Worm (Caenorhabditis elegans) whole organism, L4 larva: ENCODE results near the gene arl-3.

Experiments
- F10B5.3 ChIP-seq: sonication (generic microtip); optimal IDR thresholded peaks from 2 replicates; lab custom pipeline; 2016; ENCODE audit warnings: mild to moderate bottlenecking, missing genetic modification characterization, missing compliant biosample characterization
- F26F4.8 ChIP-seq: fragments of 200-800 bp; sonication (Bioruptor generic); conservative IDR thresholded peaks from 2 replicates; pipeline ENCODE4 v1.3.6; 2022; ENCODE audit warnings: missing genetic modification characterization, missing compliant biosample characterization
- Y105C5A.15 ChIP-seq: fragments of 200-800 bp; sonication (Bioruptor generic); IDR thresholded peaks from 2 replicates; pipeline ENCODE4 v1.3.6; 2022; ENCODE audit warnings: missing genetic modification characterization, missing compliant biosample characterization
- Y75B8A.6 ChIP-seq: fragments of 200-800 bp; sonication (Bioruptor generic); IDR thresholded peaks from 2 replicates; pipeline ENCODE4 v1.3.6; 2022; ENCODE audit warnings: missing genetic modification reagents, missing genetic modification characterization, missing compliant biosample characterization
- aha-1 ChIP-seq: fragments of 150-350 bp; peaks from one replicate; lab custom pipeline; 2014; ENCODE audit warnings: missing biosample characterization, missing genetic modification characterization
- ama-1 ChIP-seq: fragments of 150-350 bp; optimal IDR thresholded peaks from 2 replicates; lab custom pipeline; 2014; ENCODE audit warnings: inconsistent platforms, mixed read lengths
- ceh-20 ChIP-seq: fragments of 200-800 bp; sonication (Bioruptor generic); IDR thresholded peaks from 2 replicates; pipeline ENCODE4 v1.3.6; 2022; ENCODE audit warnings: missing genetic modification reagents, missing genetic modification characterization, missing compliant biosample characterization
- ceh-28 ChIP-seq: fragments of 150-350 bp; optimal IDR thresholded peaks from 2 replicates; lab custom pipeline; 2014; ENCODE audit warnings: missing biosample characterization, missing genetic modification reagents, missing genetic modification characterization
- ceh-44 ChIP-seq: fragments of 200-800 bp; sonication (Bioruptor generic); IDR thresholded peaks from 2 replicates; pipeline ENCODE4 v1.3.6; 2022; ENCODE audit warnings: missing genetic modification reagents, missing genetic modification characterization, missing compliant biosample characterization
- ceh-62 ChIP-seq: sonication (generic microtip); optimal IDR thresholded peaks from 2 replicates; lab custom pipeline; 2017; ENCODE audit warnings: missing biosample characterization, missing genetic modification characterization
- cey-2 ChIP-seq: sonication (generic microtip); optimal IDR thresholded peaks from 3 replicates; lab custom pipeline; 2017; ENCODE audit warnings: missing genetic modification characterization, mild to moderate bottlenecking, missing compliant biosample characterization, antibody characterized with exemption, borderline replicate concordance; ENCODE audit not compliant: insufficient read depth
- daf-19 ChIP-seq: fragments of 200-800 bp; sonication (Bioruptor generic); conservative IDR thresholded peaks from 2 replicates; pipeline ENCODE4 v1.3.6; 2022; ENCODE audit warnings: missing genetic modification characterization, missing compliant biosample characterization
- daf-8 ChIP-seq: fragments of 200-800 bp; sonication (Bioruptor generic); IDR thresholded peaks from 2 replicates; pipeline ENCODE4 v1.3.6; 2022; ENCODE audit warnings: missing genetic modification characterization, missing compliant biosample characterization
- dmd-9 ChIP-seq: fragments of 200-800 bp; sonication (Bioruptor generic); IDR thresholded peaks from 2 replicates; pipeline ENCODE4 v1.3.6; 2022; ENCODE audit warnings: missing genetic modification reagents, missing genetic modification characterization, missing compliant biosample characterization
- fos-1 ChIP-seq: fragments of 150-350 bp; optimal IDR thresholded peaks from 2 replicates; lab custom pipeline; 2014; ENCODE audit warnings: missing biosample characterization, missing genetic modification characterization
- gei-8 ChIP-seq: fragments of 200-800 bp; sonication (Bioruptor generic); optimal IDR thresholded peaks from 2 replicates; lab custom pipeline; 2018; ENCODE audit warnings: mild to moderate bottlenecking, missing genetic modification characterization, missing compliant biosample characterization
- hlh-11 ChIP-seq: fragments of 200-800 bp; sonication (Bioruptor generic); optimal IDR thresholded peaks from 2 replicates; lab custom pipeline; 2018; ENCODE audit warnings: mild to moderate bottlenecking, missing genetic modification characterization, missing compliant biosample characterization
- hmg-1.1 ChIP-seq: fragments of 200-800 bp; sonication (Bioruptor generic); IDR thresholded peaks from 2 replicates; pipeline ENCODE4 v1.3.6; 2022; ENCODE audit warnings: missing genetic modification reagents, missing genetic modification characterization, missing compliant biosample characterization
- jun-1 ChIP-seq: fragments of 150-350 bp; optimal IDR thresholded peaks from 2 replicates; lab custom pipeline; 2014; ENCODE audit warnings: missing biosample characterization, missing genetic modification reagents, missing genetic modification characterization
- lin-13 ChIP-seq: fragments of 150-350 bp; optimal IDR thresholded peaks from 2 replicates; lab custom pipeline; 2014; ENCODE audit warnings: missing biosample characterization, missing genetic modification reagents, missing genetic modification characterization
- lin-15B ChIP-seq: fragments of 150-350 bp; sonication (generic microtip); optimal IDR thresholded peaks from 3 replicates; lab custom pipeline; 2014; ENCODE audit warnings: missing biosample characterization, missing genetic modification characterization
- lin-29 ChIP-seq: fragments of 200-800 bp; sonication (Bioruptor generic); IDR thresholded peaks from 2 replicates; pipeline ENCODE4 v1.3.6; 2022; ENCODE audit warnings: missing genetic modification reagents, missing genetic modification characterization, missing compliant biosample characterization
- lsy-2 ChIP-seq, 2 experiments: fragments of 150-350 bp in 1 of 2; sonication (generic microtip) in 1 of 2; optimal IDR thresholded peaks; 2 replicates each; lab custom pipeline; 2014 to 2017; ENCODE audit warnings: missing biosample characterization in 2 of 2, missing genetic modification characterization in 2 of 2
- madf-5 ChIP-seq, 2 experiments: fragments of 200-800 bp; sonication (Bioruptor generic); IDR thresholded peaks; 2 replicates each; pipeline ENCODE4 v1.3.6; 2022; ENCODE audit warnings: missing compliant biosample characterization in 2 of 2, missing genetic modification characterization in 2 of 2
- madf-9 ChIP-seq: fragments of 200-800 bp; sonication (Bioruptor generic); conservative IDR thresholded peaks from 2 replicates; pipeline ENCODE4 v1.3.6; 2022; ENCODE audit warnings: missing genetic modification reagents, missing genetic modification characterization, missing compliant biosample characterization
- mdl-1 ChIP-seq, 2 experiments: fragments of 150-350 bp in 1 of 2; sonication (generic microtip) in 1 of 2; optimal IDR thresholded peaks; 2 replicates each; lab custom pipeline; 2014 to 2017; ENCODE audit warnings: missing biosample characterization in 2 of 2, missing genetic modification characterization in 2 of 2
- mdt-29 ChIP-seq: fragments of 200-800 bp; sonication (Bioruptor generic); IDR thresholded peaks from 2 replicates; pipeline ENCODE4 v1.3.6; 2022; ENCODE audit warnings: missing genetic modification reagents, missing genetic modification characterization, missing compliant biosample characterization
- mxl-2 ChIP-seq: fragments of 200-800 bp; sonication (Bioruptor generic); conservative IDR thresholded peaks from 2 replicates; pipeline ENCODE4 v1.3.6; 2022; ENCODE audit warnings: missing genetic modification reagents, missing genetic modification characterization, missing compliant biosample characterization
- nhr-102 ChIP-seq: sonication (generic microtip); optimal IDR thresholded peaks from 2 replicates; lab custom pipeline; 2016; ENCODE audit warnings: mild to moderate bottlenecking, missing genetic modification characterization, moderate library complexity, missing compliant biosample characterization
- nhr-11 ChIP-seq: fragments of 150-350 bp; optimal IDR thresholded peaks from 2 replicates; lab custom pipeline; 2014; ENCODE audit warnings: missing biosample characterization, missing genetic modification characterization
- nhr-48 ChIP-seq: sonication (generic microtip); optimal IDR thresholded peaks from 2 replicates; lab custom pipeline; 2016; ENCODE audit warnings: mild to moderate bottlenecking, missing genetic modification characterization, missing compliant biosample characterization
- nhr-6 ChIP-seq: fragments of 150-350 bp; optimal IDR thresholded peaks from 2 replicates; lab custom pipeline; 2014; ENCODE audit warnings: missing biosample characterization, missing genetic modification characterization
- sdz-12 ChIP-seq: fragments of 200-800 bp; sonication (Bioruptor generic); optimal IDR thresholded peaks from 2 replicates; lab custom pipeline; 2018; ENCODE audit warnings: mild to moderate bottlenecking, missing genetic modification characterization, missing compliant biosample characterization
- set-16 ChIP-seq: fragments of 200-800 bp; sonication (Bioruptor generic); IDR thresholded peaks from 2 replicates; pipeline ENCODE4 v1.3.6; 2022; ENCODE audit warnings: missing genetic modification reagents, missing genetic modification characterization, missing compliant biosample characterization
- snpc-1.2 ChIP-seq: fragments of 200-800 bp; sonication (Bioruptor generic); IDR thresholded peaks from 2 replicates; pipeline ENCODE4 v1.3.6; 2022; ENCODE audit warnings: missing genetic modification reagents, missing genetic modification characterization, missing compliant biosample characterization
- snpc-4 ChIP-seq: fragments of 150-350 bp; optimal IDR thresholded peaks from 2 replicates; lab custom pipeline; 2014; ENCODE audit warnings: missing biosample characterization, missing genetic modification characterization
- spr-1 ChIP-seq: sonication (generic microtip); optimal IDR thresholded peaks from 2 replicates; lab custom pipeline; 2016; ENCODE audit warnings: mild to moderate bottlenecking, missing genetic modification characterization, missing compliant biosample characterization
- tag-97 ChIP-seq: fragments of 200-800 bp; sonication (Bioruptor generic); IDR thresholded peaks from 2 replicates; pipeline ENCODE4 v1.3.6; 2022; ENCODE audit warnings: missing genetic modification characterization, missing compliant biosample characterization
- unc-62 ChIP-seq, 3 experiments: fragments of 150-350 bp in 1 of 3; sonication (generic microtip); optimal IDR thresholded peaks in 2 of 3; peaks in 1 of 3; 1 replicate in 1 of 3; 2 replicates in 2 of 3; lab custom pipeline; 2014 to 2017; ENCODE audit warnings: missing biosample characterization in 3 of 3, missing genetic modification characterization in 3 of 3, missing genetic modification reagents in 3 of 3, missing genotype in 1 of 3
- ztf-11 ChIP-seq: fragments of 150-350 bp; optimal IDR thresholded peaks from 2 replicates; lab custom pipeline; 2014; ENCODE audit warnings: missing biosample characterization, missing genetic modification characterization

The arl-3 gene

ce11 chrII:14619806-14620205 is 13.5 kb downstream of the arl-3 start:
- peak in 1 of 2 experiments; percentile 4 for TF ChIP-seq unc-62 (GFP tag; optimal IDR thresholded peaks at IDR 0.05 in 1 of 2; lab: Kevin White, UChicago)
- TF ChIP-seq unc-62 (tag; optimal IDR thresholded peaks at IDR 0.05; lab: Kevin White, UChicago): no peak
- no peak for TF ChIP-seq snpc-4 (tag; lab: Kevin White, UChicago)
- peak; percentile 10 for TF ChIP-seq hlh-11 (tag; lab: Kevin White, UChicago)
- TF ChIP-seq, all 104 proteins: peak for 2

ce11 chrII:14620730-14621129 is 14.5 kb downstream of the arl-3 start:
- TF ChIP-seq madf-9 (GFP tag; lab: Robert Waterston, UW) (no peak), fos-1 (tag; lab: Kevin White, UChicago) (no peak), aha-1 (tag; lab: Kevin White, UChicago) (peak; percentile 94)

ce11 chrII:14622758-14623157 is 16.5 kb downstream of the arl-3 start, which contains the start of gene mltn-10:
TSS of gene mltn-10 (plus strand) at chrII:14623058.
- TF ChIP-seq Y105C5A.15: no peak
- no peak for TF ChIP-seq lin-15B (tag; lab: Kevin White, UChicago)
- no peak for TF ChIP-seq mdt-29 (GFP tag; lab: Robert Waterston, UW)
- no peak for TF ChIP-seq daf-19
- no peak for TF ChIP-seq ceh-44 (GFP tag; lab: Robert Waterston, UW)
- no peak for TF ChIP-seq lin-13
- no peak for TF ChIP-seq ama-1
- no peak for TF ChIP-seq hlh-11 (tag; lab: Kevin White, UChicago)
- no peak for TF ChIP-seq cey-2
- no peak for TF ChIP-seq sdz-12
- no peak for TF ChIP-seq F10B5.3
- TF ChIP-seq ceh-20 (GFP tag; lab: Robert Waterston, UW): no peak
- no peak for TF ChIP-seq snpc-1.2 (GFP tag; lab: Robert Waterston, UW)
- TF ChIP-seq nhr-48 (tag; lab: Kevin White, UChicago): no peak
- TF ChIP-seq spr-1: no peak
- TF ChIP-seq F26F4.8 (GFP tag; lab: Robert Waterston, UW): no peak
- TF ChIP-seq, all 104 proteins: peak for 0

ce11 chrII:14626883-14627282 is 20.6 kb downstream of the arl-3 start:
- TF ChIP-seq aha-1 (tag; lab: Kevin White, UChicago) (no peak), ceh-28 (no peak), hlh-11 (tag; lab: Kevin White, UChicago) (peak; percentile 4), tag-97 (no peak), daf-19 (no peak), dmd-9 (GFP tag; lab: Robert Waterston, UW) (no peak), nhr-102 (no peak), gei-8 (GFP tag; lab: Kevin White, UChicago) (no peak), F26F4.8 (GFP tag; lab: Robert Waterston, UW) (no peak)

ce11 chrII:14627330-14627729 is 21.1 kb downstream of the arl-3 start, which contains the start of gene tag-297:
TSS of gene tag-297 (plus strand) at chrII:14627630.
- TF ChIP-seq Y75B8A.6 (GFP tag; lab: Robert Waterston, UW): no peak

ce11 chrII:14632823-14633222 is 26.6 kb downstream of the arl-3 start, which contains the start of gene C38C6.3:
TSS of gene C38C6.3 (plus strand) at chrII:14633123.
- TF ChIP-seq unc-62 (GFP tag; optimal IDR thresholded peaks at IDR 0.05 in 1 of 2; lab: Kevin White, UChicago): peak in 1 of 2 experiments; percentile 45
- TF ChIP-seq unc-62 (tag; optimal IDR thresholded peaks at IDR 0.05; lab: Kevin White, UChicago): no peak
- no peak for TF ChIP-seq nhr-6 (tag; lab: Kevin White, UChicago)

- TF ChIP-seq ztf-11 (tag; lab: Kevin White, UChicago) (no peak), fos-1 (tag; lab: Kevin White, UChicago) (no peak), hmg-1.1 (no peak), lin-29 (GFP tag; lab: Robert Waterston, UW) (no peak), ceh-20 (GFP tag; lab: Robert Waterston, UW) (no peak), daf-8 (GFP tag; lab: Robert Waterston, UW) (no peak), jun-1 (no peak), ceh-62 (tag; lab: Kevin White, UChicago) (no peak), aha-1 (tag; lab: Kevin White, UChicago) (peak; percentile 61), madf-5 (GFP tag; IDR thresholded peaks at IDR 0.05; lab: Robert Waterston, UW) (no peak), lsy-2 (tag; optimal IDR thresholded peaks at IDR 0.05; lab: Kevin White, UChicago) (no peak), mxl-2 (no peak), mdl-1 (tag; optimal IDR thresholded peaks at IDR 0.05; lab: Kevin White, UChicago) (no peak), cey-2 (no peak), nhr-11 (tag; lab: Kevin White, UChicago) (no peak), set-16 (GFP tag; lab: Robert Waterston, UW) (peak; percentile 63)
- TF ChIP-seq, all 104 proteins: peak for 2
Observed at ce11 chrII:14634042-14634441, 27.8 kb downstream of the arl-3 start.
